Fruit fly (Drosophila melanogaster) whole organism, pupa: ENCODE measurements around the gene Dlip1.

ENCODE experiments used
- CG12605 ChIP-seq: fragments of 200-800 bp; sonication (Bioruptor generic); IDR thresholded peaks from 2 replicates; pipeline ENCODE4 v1.3.6; 2022; ENCODE audit warnings: missing biosample characterization, missing genetic modification characterization
- CG13204 ChIP-seq: fragments of 200-800 bp; sonication (Bioruptor generic); optimal IDR thresholded peaks from 2 replicates; lab custom pipeline; 2018; ENCODE audit warnings: missing biosample characterization, mild to moderate bottlenecking, missing genetic modification characterization, moderate library complexity
- CG14655 ChIP-seq: fragments of 200-800 bp; sonication (Bioruptor generic); optimal IDR thresholded peaks from 3 replicates; lab custom pipeline; 2017; ENCODE audit warnings: mild to moderate bottlenecking, missing biosample characterization, missing genetic modification reagents, missing genetic modification characterization
- CG34367 ChIP-seq: fragments of 200-800 bp; sonication (Bioruptor generic); optimal IDR thresholded peaks from 2 replicates; lab custom pipeline; 2018; ENCODE audit warnings: missing biosample characterization, mild to moderate bottlenecking, missing genetic modification characterization
- CG4496 ChIP-seq: fragments of 200-800 bp; sonication (Bioruptor generic); IDR thresholded peaks from 3 replicates; pipeline ENCODE4 v1.3.6; 2022; ENCODE audit warnings: missing biosample characterization, missing genetic modification characterization
- D1 ChIP-seq: fragments of 200-800 bp; sonication (Bioruptor generic); optimal IDR thresholded peaks from 2 replicates; lab custom pipeline; 2018; ENCODE audit warnings: missing biosample characterization, mild to moderate bottlenecking, missing genetic modification characterization, moderate library complexity

DNA sequence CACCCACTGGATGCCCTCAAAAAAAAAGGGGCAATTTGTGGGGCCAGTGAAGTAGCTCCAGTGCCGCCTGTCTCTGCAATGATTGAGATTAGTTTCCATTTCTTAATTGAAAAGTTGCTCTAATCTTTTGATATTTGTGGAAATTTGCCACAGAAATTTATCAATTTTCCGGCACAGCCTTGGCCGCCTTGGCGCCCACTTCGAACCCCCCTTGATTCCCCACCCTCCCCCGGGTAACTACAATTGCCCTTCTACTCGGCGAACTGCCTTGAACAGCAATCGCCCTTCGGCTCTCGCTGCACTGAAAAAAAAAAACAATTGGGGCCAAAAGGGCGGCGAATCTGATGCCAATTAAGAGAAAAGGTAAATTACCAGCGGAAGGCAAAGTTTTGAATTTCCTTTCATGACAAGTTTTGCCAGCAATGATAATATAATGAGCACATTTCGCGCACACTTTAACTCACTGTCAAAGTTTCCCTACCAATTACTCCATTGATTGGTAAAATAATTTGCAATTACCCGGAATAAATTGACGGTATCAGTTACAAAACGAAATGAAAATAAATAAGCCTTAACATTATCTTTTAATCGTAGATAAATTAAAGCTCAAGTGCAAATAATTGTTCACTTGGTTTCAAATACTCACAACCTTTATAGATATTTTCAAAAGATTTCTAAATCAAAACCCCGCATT, 38.6 kb upstream of the Dlip1 start:
- peak; percentile 1 for TF ChIP-seq CG14655
- TF ChIP-seq CG13204 (GFP tag; lab: Kevin White, UChicago): no peak
- TF ChIP-seq CG12605 (GFP tag; lab: Robert Waterston, UW): no peak
- no peak for TF ChIP-seq CG34367
- no peak for TF ChIP-seq D1
- no peak for TF ChIP-seq CG4496 (GFP tag; lab: Robert Waterston, UW)
